Fruit fly (Drosophila melanogaster) whole organism, prepupa: ENCODE results near the gene FASN1.

ENCODE experiments used
- CG10631 ChIP-seq: fragments of 200-800 bp; sonication (Bioruptor generic); optimal IDR thresholded peaks from 2 replicates; lab custom pipeline; 2016; ENCODE audit warnings: missing biosample characterization, missing genetic modification characterization
- CG10669 ChIP-seq: fragments of 200-800 bp; sonication (Bioruptor generic); optimal IDR thresholded peaks from 3 replicates; lab custom pipeline; 2018; ENCODE audit warnings: missing biosample characterization, mild to moderate bottlenecking, missing genetic modification characterization, moderate library complexity
- CG11294 ChIP-seq: fragments of 200-800 bp; sonication (Bioruptor generic); IDR thresholded peaks from 2 replicates; pipeline ENCODE4 v1.3.6; 2022; ENCODE audit warnings: missing biosample characterization, missing genetic modification characterization
- CG11762 ChIP-seq: fragments of 200-800 bp; sonication (Bioruptor generic); optimal IDR thresholded peaks from 3 replicates; lab custom pipeline; 2016; ENCODE audit warnings: missing biosample characterization, missing genetic modification characterization; ENCODE audit not compliant: insufficient read depth
- CG11902 ChIP-seq: fragments of 200-800 bp; sonication (Bioruptor generic); optimal IDR thresholded peaks from 3 replicates; lab custom pipeline; 2016; ENCODE audit warnings: missing biosample characterization, missing genetic modification characterization
- CG15336 ChIP-seq: fragments of 200-800 bp; sonication (Bioruptor generic); IDR thresholded peaks from 2 replicates; pipeline ENCODE4 v1.3.6; 2022; ENCODE audit warnings: missing biosample characterization, missing genetic modification characterization
- CG1621 ChIP-seq: fragments of 200-800 bp; sonication (Bioruptor generic); optimal IDR thresholded peaks from 3 replicates; lab custom pipeline; 2018; ENCODE audit warnings: missing biosample characterization, mild to moderate bottlenecking, missing genetic modification characterization
- CG3032 ChIP-seq: fragments of 200-800 bp; optimal IDR thresholded peaks from 2 replicates; lab custom pipeline; 2019; ENCODE audit warnings: missing biosample characterization, mild to moderate bottlenecking, missing genetic modification characterization, moderate library complexity
- CG31627 ChIP-seq: fragments of 200-800 bp; sonication (Bioruptor generic); optimal IDR thresholded peaks from 3 replicates; lab custom pipeline; 2016; ENCODE audit warnings: missing biosample characterization, missing genetic modification characterization
- CG32006 ChIP-seq: fragments of 200-800 bp; sonication (Bioruptor generic); optimal IDR thresholded peaks from 3 replicates; lab custom pipeline; 2017; ENCODE audit warnings: missing biosample characterization, mild to moderate bottlenecking, missing genetic modification characterization
- CG3919 ChIP-seq: fragments of 200-800 bp; sonication (Bioruptor generic); optimal IDR thresholded peaks from 3 replicates; lab custom pipeline; 2016; ENCODE audit warnings: missing biosample characterization, missing genetic modification characterization
- CG4318 ChIP-seq: fragments of 200-800 bp; sonication (Bioruptor generic); optimal IDR thresholded peaks from 3 replicates; lab custom pipeline; 2017; ENCODE audit warnings: missing biosample characterization, mild to moderate bottlenecking, missing genetic modification characterization
- CG6163 ChIP-seq: fragments of 200-800 bp; sonication (Bioruptor generic); IDR thresholded peaks from 3 replicates; pipeline ENCODE4 v1.3.6; 2022; ENCODE audit warnings: missing biosample characterization, missing genetic modification characterization
- CG6854 ChIP-seq: fragments of 200-800 bp; sonication (Bioruptor generic); optimal IDR thresholded peaks from 2 replicates; lab custom pipeline; 2017; ENCODE audit warnings: missing biosample characterization, mild to moderate bottlenecking, missing genetic modification characterization
- CG8119 ChIP-seq: fragments of 200-800 bp; sonication (Bioruptor generic); IDR thresholded peaks from 3 replicates; pipeline ENCODE4 v1.3.6; 2022; ENCODE audit warnings: missing biosample characterization, missing genetic modification characterization
- CG8319 ChIP-seq: fragments of 200-800 bp; sonication (Bioruptor generic); optimal IDR thresholded peaks from 3 replicates; lab custom pipeline; 2016; ENCODE audit warnings: missing biosample characterization, missing genetic modification characterization
- CG8632 ChIP-seq: fragments of 200-800 bp; sonication (Bioruptor generic); optimal IDR thresholded peaks from 3 replicates; lab custom pipeline; 2016; ENCODE audit warnings: missing biosample characterization, missing genetic modification characterization
- CG9139 ChIP-seq: fragments of 200-800 bp; sonication (Bioruptor generic); optimal IDR thresholded peaks from 3 replicates; lab custom pipeline; 2017; ENCODE audit warnings: missing biosample characterization, mild to moderate bottlenecking, missing genetic modification characterization
- Eip93F ChIP-seq: fragments of 200-800 bp; sonication (Bioruptor generic); optimal IDR thresholded peaks from 2 replicates; lab custom pipeline; 2016; ENCODE audit warnings: missing biosample characterization, mild to moderate bottlenecking, missing genetic modification characterization
- Ets96B ChIP-seq: fragments of 200-800 bp; optimal IDR thresholded peaks from 2 replicates; lab custom pipeline; 2019; ENCODE audit warnings: missing biosample characterization, mild to moderate bottlenecking, missing genetic modification characterization, moderate library complexity
- Hr39 ChIP-seq: fragments of 200-800 bp; sonication (Bioruptor generic); optimal IDR thresholded peaks from 2 replicates; lab custom pipeline; 2016; ENCODE audit warnings: missing biosample characterization, missing genetic modification characterization
- Hr4 ChIP-seq: fragments of 200-800 bp; sonication (Bioruptor generic); optimal IDR thresholded peaks from 3 replicates; lab custom pipeline; 2016; ENCODE audit warnings: missing biosample characterization, missing genetic modification characterization
- Lpt ChIP-seq: fragments of 200-800 bp; sonication (Bioruptor generic); optimal IDR thresholded peaks from 3 replicates; lab custom pipeline; 2016; ENCODE audit warnings: missing biosample characterization, missing genetic modification characterization
- Met ChIP-seq: fragments of 200-800 bp; sonication (Bioruptor generic); optimal IDR thresholded peaks from 3 replicates; lab custom pipeline; 2016; ENCODE audit warnings: missing biosample characterization, missing genetic modification characterization
- Smox ChIP-seq: fragments of 200-800 bp; sonication (Bioruptor generic); optimal IDR thresholded peaks from 3 replicates; lab custom pipeline; 2016; ENCODE audit warnings: missing biosample characterization, missing genetic modification characterization
- Sox102F ChIP-seq: fragments of 200-800 bp; sonication (Bioruptor generic); optimal IDR thresholded peaks from 2 replicates; lab custom pipeline; 2016; ENCODE audit warnings: missing biosample characterization, mild to moderate bottlenecking, missing genetic modification characterization
- Sox14 ChIP-seq: fragments of 200-800 bp; sonication (Bioruptor generic); optimal IDR thresholded peaks from 3 replicates; lab custom pipeline; 2016; ENCODE audit warnings: missing biosample characterization, missing genetic modification characterization
- Sox15 ChIP-seq: fragments of 200-800 bp; sonication (Bioruptor generic); optimal IDR thresholded peaks from 3 replicates; lab custom pipeline; 2016; ENCODE audit warnings: missing biosample characterization, missing genetic modification characterization
- achi ChIP-seq: fragments of 200-800 bp; sonication (Bioruptor generic); optimal IDR thresholded peaks from 3 replicates; lab custom pipeline; 2016; ENCODE audit warnings: missing biosample characterization, missing genetic modification characterization
- acj6 ChIP-seq: fragments of 200-800 bp; sonication (Bioruptor generic); optimal IDR thresholded peaks from 3 replicates; lab custom pipeline; 2016; ENCODE audit warnings: missing biosample characterization, missing genetic modification characterization
- dac ChIP-seq: fragments of 200-800 bp; sonication (Bioruptor generic); optimal IDR thresholded peaks from 2 replicates; lab custom pipeline; 2017; ENCODE audit warnings: missing biosample characterization, mild to moderate bottlenecking, missing genetic modification characterization
- dsx ChIP-seq: fragments of 200-800 bp; optimal IDR thresholded peaks from 3 replicates; lab custom pipeline; 2019; ENCODE audit warnings: missing biosample characterization, mild to moderate bottlenecking, missing genetic modification characterization, moderate library complexity; ENCODE audit not compliant: poor library complexity, severe bottlenecking
- esn ChIP-seq: fragments of 200-800 bp; sonication (Bioruptor generic); optimal IDR thresholded peaks from 2 replicates; lab custom pipeline; 2016; ENCODE audit warnings: missing biosample characterization, mild to moderate bottlenecking, missing genetic modification characterization, moderate library complexity
- fd85E ChIP-seq: fragments of 200-800 bp; sonication (Bioruptor generic); optimal IDR thresholded peaks from 3 replicates; lab custom pipeline; 2016; ENCODE audit warnings: missing biosample characterization, missing genetic modification characterization
- lz ChIP-seq: fragments of 200-800 bp; sonication (Bioruptor generic); optimal IDR thresholded peaks from 3 replicates; lab custom pipeline; 2016; ENCODE audit warnings: missing biosample characterization, missing genetic modification characterization
- net ChIP-seq: fragments of 200-800 bp; sonication (Bioruptor generic); optimal IDR thresholded peaks from 3 replicates; lab custom pipeline; 2016; ENCODE audit warnings: missing biosample characterization, missing genetic modification characterization
- pdm3 ChIP-seq: fragments of 200-800 bp; sonication (Bioruptor generic); optimal IDR thresholded peaks from 3 replicates; lab custom pipeline; 2016; ENCODE audit warnings: missing biosample characterization, missing genetic modification characterization
- salr ChIP-seq, 2 experiments: fragments of 200-800 bp; sonication (Bioruptor generic); optimal IDR thresholded peaks; 3 replicates each; lab custom pipeline; 2016 to 2018; ENCODE audit warnings: missing biosample characterization in 2 of 2, missing genetic modification characterization in 2 of 2, mild to moderate bottlenecking in 1 of 2
- spab ChIP-seq: fragments of 200-800 bp; sonication (Bioruptor generic); optimal IDR thresholded peaks from 2 replicates; lab custom pipeline; 2017; ENCODE audit warnings: missing biosample characterization, mild to moderate bottlenecking, missing genetic modification characterization, missing genetic modification reagents
- svp ChIP-seq: fragments of 200-800 bp; sonication (Bioruptor generic); peaks from one replicate; lab custom pipeline; 2016; ENCODE audit warnings: missing biosample characterization, missing genetic modification characterization
- topi ChIP-seq: fragments of 200-800 bp; sonication (Bioruptor generic); optimal IDR thresholded peaks from 3 replicates; lab custom pipeline; 2016; ENCODE audit warnings: missing biosample characterization, missing genetic modification characterization
- vri ChIP-seq: fragments of 200-800 bp; sonication (Bioruptor generic); optimal IDR thresholded peaks from 3 replicates; lab custom pipeline; 2016; ENCODE audit warnings: missing biosample characterization, mild to moderate bottlenecking, missing genetic modification characterization

Gene FASN1

dm6 chr2L:3039774-3040173 lies 16.6 kb upstream of the FASN1 start, which contains the start of the genes cnir and CG17221 (continued):
- TF ChIP-seq CG15336 (GFP tag; lab: Robert Waterston, UW) (0 out of 2 replicates have a peak, but pooled peaks have one; percentile 33), Smox (peak; percentile 69), dsx (no peak), CG9139 (GFP tag; lab: Kevin White, UChicago) (no peak), CG8632 (GFP tag; lab: Kevin White, UChicago) (peak; percentile 9), pdm3 (peak; percentile 72), Sox102F (GFP tag; lab: Kevin White, UChicago) (peak; percentile 73), salr (GFP tag; optimal IDR thresholded peaks at IDR 0.05; lab: Kevin White, UChicago) (no peak), Sox15 (GFP tag; lab: Kevin White, UChicago) (peak; percentile 37), vri (peak; percentile 93), Lpt (GFP tag; lab: Kevin White, UChicago) (no peak), CG10669 (GFP tag; lab: Kevin White, UChicago) (peak; percentile 47), fd85E (GFP tag; lab: Kevin White, UChicago) (no peak), Hr4 (GFP tag; lab: Kevin White, UChicago) (peak; percentile 77), CG31627 (peak; percentile 74), topi (GFP tag; lab: Kevin White, UChicago) (peak; percentile 72), net (GFP tag; lab: Kevin White, UChicago) (peak; percentile 46), CG8319 (GFP tag; lab: Kevin White, UChicago) (peak; percentile 42), Sox14 (peak; percentile 72), CG3919 (GFP tag; lab: Kevin White, UChicago) (peak; percentile 73), spab (no peak), CG11902 (GFP tag; lab: Kevin White, UChicago) (peak; percentile 19), CG6854 (GFP tag; lab: Kevin White, UChicago) (no peak), Met (GFP tag; lab: Kevin White, UChicago) (peak; percentile 77), Hr39 (GFP tag; lab: Kevin White, UChicago) (peak; percentile 76), CG8119 (GFP tag; lab: Robert Waterston, UW) (no peak), Eip93F (GFP tag; lab: Kevin White, UChicago) (no peak), CG10631 (GFP tag; lab: Kevin White, UChicago) (peak; percentile 78)

dm6 chr2L:3041918-3042615 lies 14.3 kb upstream of the FASN1 start, which contains the start of gene CG17261:
CG17261 (plus strand) TSS chr2L:3042551.
- no peak for TF ChIP-seq CG8119 (GFP tag; lab: Robert Waterston, UW)
- no peak for TF ChIP-seq CG6163 (GFP tag; lab: Robert Waterston, UW)
- TF ChIP-seq pdm3 = no peak
- no peak for TF ChIP-seq CG8319 (GFP tag; lab: Kevin White, UChicago)
- no peak for TF ChIP-seq acj6 (GFP tag; lab: Kevin White, UChicago)
- no peak for TF ChIP-seq CG1621
- peak; percentile 64 for TF ChIP-seq vri
- TF ChIP-seq svp = peak; percentile 86
- no peak for TF ChIP-seq salr (GFP tag; optimal IDR thresholded peaks at IDR 0.05; lab: Kevin White, UChicago)
- no peak for TF ChIP-seq esn (GFP tag; lab: Kevin White, UChicago)
- no peak for TF ChIP-seq net (GFP tag; lab: Kevin White, UChicago)

- no peak for TF ChIP-seq CG4318 (GFP tag; lab: Kevin White, UChicago)
- TF ChIP-seq lz = no peak
- TF ChIP-seq Sox15 (GFP tag; lab: Kevin White, UChicago) = no peak
- no peak for TF ChIP-seq acj6 (GFP tag; lab: Kevin White, UChicago)
- no peak for TF ChIP-seq CG11294 (GFP tag; lab: Robert Waterston, UW)
- TF ChIP-seq spab = no peak
- TF ChIP-seq CG32006 (GFP tag; lab: Kevin White, UChicago) = no peak
- no peak for TF ChIP-seq Eip93F (GFP tag; lab: Kevin White, UChicago)
- no peak for TF ChIP-seq achi (GFP tag; lab: Kevin White, UChicago)
- TF ChIP-seq esn (GFP tag; lab: Kevin White, UChicago) = no peak
- no peak for TF ChIP-seq salr (GFP tag; optimal IDR thresholded peaks at IDR 0.05; lab: Kevin White, UChicago)
- no peak for TF ChIP-seq CG3919 (GFP tag; lab: Kevin White, UChicago)
- TF ChIP-seq Ets96B (tag; lab: Kevin White, UChicago) = no peak
- TF ChIP-seq CG11762 (GFP tag; lab: Kevin White, UChicago) = no peak
- TF ChIP-seq dac = no peak
- no peak for TF ChIP-seq CG3032 (tag; lab: Kevin White, UChicago)
- no peak for TF ChIP-seq CG8119 (GFP tag; lab: Robert Waterston, UW)
- no peak for TF ChIP-seq Lpt (GFP tag; lab: Kevin White, UChicago)
Observed at dm6 chr2L:3043647-3044046, 12.8 kb upstream of the FASN1 start, which contains the start of gene FASN2. FASN2 (plus strand) TSS chr2L:3043947.
